Worm (Caenorhabditis elegans): ENCODE measurements around the gene C36A4.10.

DNA sequence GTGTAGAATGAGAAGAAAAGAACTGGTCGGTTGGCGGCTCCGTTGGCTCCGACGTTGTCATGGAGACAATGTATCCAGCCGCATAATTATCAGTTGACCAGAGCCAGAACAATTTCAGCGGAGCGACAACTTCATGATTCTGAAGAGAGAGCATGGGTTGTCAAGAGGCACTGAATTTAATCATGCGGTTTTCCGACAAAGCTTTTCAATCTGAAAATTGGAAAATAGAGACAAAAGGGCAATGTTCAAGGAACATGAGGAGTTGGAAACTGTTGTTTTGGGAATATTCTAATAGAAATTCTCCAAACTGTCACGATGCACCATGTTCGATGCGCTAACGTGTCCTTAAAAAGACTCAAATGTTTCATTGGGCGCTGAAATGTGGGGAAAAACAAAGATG lies 26.9 kb downstream of the C36A4.10 start, which contains the start of gene xbx-5:
- TF ChIP-seq ets-7 (tag; optimal IDR thresholded peaks at IDR 0.05) (no peak), ama-1 (optimal IDR thresholded peaks at IDR 0.05) (no peak), hmbx-1 (tag; optimal IDR thresholded peaks at IDR 0.05) (no peak), hnd-1 (tag; optimal IDR thresholded peaks at IDR 0.05) (no peak)
